Fruit fly (Drosophila melanogaster) whole organism, adult: ENCODE data around the gene CG9135.

Source experiments
- CG33017 ChIP-seq: fragments of 200-800 bp; sonication (Bioruptor generic); optimal IDR thresholded peaks from 2 replicates; lab custom pipeline; 2018; ENCODE audit warnings: missing biosample characterization, mild to moderate bottlenecking, missing genetic modification characterization, moderate library complexity
- Hr96 ChIP-seq: fragments of 200-800 bp; sonication (Bioruptor generic); optimal IDR thresholded peaks from 2 replicates; lab custom pipeline; 2016; ENCODE audit warnings: missing biosample characterization, missing genetic modification characterization
- Mnt ChIP-seq: fragments of 200-800 bp; sonication (Bioruptor generic); optimal IDR thresholded peaks from 2 replicates; lab custom pipeline; 2016; ENCODE audit warnings: missing biosample characterization, mild to moderate bottlenecking, missing genetic modification characterization
- bab1 ChIP-seq: fragments of 200-800 bp; sonication (Bioruptor generic); optimal IDR thresholded peaks from 3 replicates; lab custom pipeline; 2019; ENCODE audit warnings: missing biosample characterization, mild to moderate bottlenecking, missing genetic modification characterization, moderate library complexity
- cnc ChIP-seq, 2 experiments: fragments of >200 bp; optimal IDR thresholded peaks; 2 replicates each; lab custom pipeline; 2017
- kay ChIP-seq: fragments of 200-800 bp; sonication (Bioruptor generic); peaks from one replicate; lab custom pipeline; 2016; ENCODE audit warnings: missing biosample characterization, missing genetic modification characterization, borderline replicate concordance
- ovo ChIP-seq: fragments of 200-800 bp; sonication (Bioruptor generic); optimal IDR thresholded peaks from 2 replicates; lab custom pipeline; 2016; ENCODE audit warnings: missing biosample characterization, missing genetic modification characterization
- pad ChIP-seq: fragments of 200-800 bp; sonication (Bioruptor generic); optimal IDR thresholded peaks from 3 replicates; lab custom pipeline; 2017; ENCODE audit warnings: missing biosample characterization, missing genetic modification characterization, mild to moderate bottlenecking, moderate library complexity, missing genetic modification reagents
- toe ChIP-seq: fragments of 200-800 bp; sonication (Bioruptor generic); optimal IDR thresholded peaks from 2 replicates; lab custom pipeline; 2016; ENCODE audit warnings: missing biosample characterization, missing genetic modification characterization

DNA sequence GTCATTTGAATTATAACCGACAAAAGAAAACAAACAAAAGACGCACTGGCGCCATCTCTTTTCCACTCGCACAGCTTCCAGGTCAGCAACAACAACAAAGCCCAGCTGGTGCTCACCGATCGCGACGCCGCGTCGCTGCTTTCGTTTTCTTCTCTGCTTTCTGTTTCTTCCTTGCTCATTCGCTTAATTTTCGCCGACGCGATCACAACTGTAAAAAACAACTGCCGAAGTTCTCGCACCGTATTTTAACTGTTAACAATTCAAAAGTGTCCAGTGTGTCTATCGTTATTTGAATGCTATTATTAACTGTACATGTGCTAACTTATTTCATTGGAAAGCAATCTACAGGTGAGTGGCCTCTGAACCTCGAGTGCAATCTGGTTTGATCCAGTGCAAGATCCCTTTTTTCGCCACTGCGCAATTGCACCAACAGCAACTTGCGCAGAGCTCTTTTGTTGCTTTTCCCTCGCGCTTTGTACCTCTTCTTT, 49.6 kb downstream of the CG9135 start, which contains the start of gene stai:
- TF ChIP-seq bab1 (GFP tag; lab: Kevin White, UChicago): peak; percentile 26
- no peak for TF ChIP-seq Mnt (GFP tag; lab: Kevin White, UChicago)
- TF ChIP-seq kay (GFP tag; lab: Kevin White, UChicago): no peak
- no peak for TF ChIP-seq pad
- peak; percentile 51 for TF ChIP-seq ovo
- TF ChIP-seq CG33017: no peak
- TF ChIP-seq Hr96: no peak
- TF ChIP-seq toe (GFP tag; lab: Kevin White, UChicago): no peak
- TF ChIP-seq cnc (optimal IDR thresholded peaks at IDR 0.05; lab: Kevin White, UChicago): no peak
